Worm (Caenorhabditis elegans): ENCODE data around the gene tlk-1.
A peak's percentile ranks its signal among the peaks of the same experiment; 100 is the strongest.
"Not testable (repeated sequence)": the region's sequence is repeated elsewhere in the genome, so short reads cannot be mapped to it uniquely, and the experiment has no call there.

tlk-1 gene

DNA sequence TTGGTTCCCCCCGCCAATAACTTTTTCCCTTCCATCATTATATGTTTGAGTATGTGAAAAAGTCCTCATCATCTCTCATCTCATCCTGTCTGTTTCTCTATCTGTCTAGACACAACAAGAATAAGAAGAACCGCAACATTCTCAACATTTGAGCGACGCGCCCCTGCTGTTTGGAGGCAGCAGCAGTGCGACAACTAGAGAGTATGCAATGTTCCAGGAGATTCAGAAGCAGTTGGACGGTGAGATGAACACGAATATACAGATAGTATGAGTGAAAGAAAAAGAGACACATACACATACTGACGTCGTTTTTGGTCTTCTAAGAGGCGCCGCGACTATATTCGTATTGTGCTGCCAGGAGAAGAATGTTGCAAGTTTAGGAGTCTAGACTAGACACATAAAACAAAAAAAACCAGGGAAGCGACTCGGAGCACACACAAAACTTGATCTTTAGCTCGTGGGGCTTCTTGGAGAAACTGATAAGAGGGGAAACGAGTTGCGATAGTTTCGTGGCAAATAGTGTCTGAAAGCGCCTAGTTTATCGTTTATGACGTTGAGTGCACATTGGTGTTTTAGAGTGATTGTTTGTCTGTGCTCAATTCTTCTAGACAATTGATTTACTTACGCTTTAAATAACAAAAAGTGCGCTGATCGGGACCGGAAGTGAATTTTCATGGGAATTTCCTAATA lies 34.0 kb upstream of the tlk-1 start:
- TF ChIP-seq ztf-29 (GFP tag; IDR thresholded peaks at IDR 0.05), result no peak
- TF ChIP-seq flt-1 (GFP tag; IDR thresholded peaks at IDR 0.05), result no peak
- no peak for TF ChIP-seq tab-1 (GFP tag; IDR thresholded peaks at IDR 0.05)
- no peak for TF ChIP-seq ztf-23 (GFP tag; IDR thresholded peaks at IDR 0.05)
- TF ChIP-seq klf-2 (GFP tag; conservative IDR thresholded peaks at IDR 0.05), result no peak
- no peak for TF ChIP-seq med-1 (GFP tag; optimal IDR thresholded peaks at IDR 0.05; ENCODE audit: insufficient read depth)
- TF ChIP-seq cog-1 (tag; optimal IDR thresholded peaks at IDR 0.05), result no peak
- TF ChIP-seq T22C8.4 (GFP tag; IDR thresholded peaks at IDR 0.05), result no peak
- no peak for TF ChIP-seq ref-1 (GFP tag; conservative IDR thresholded peaks at IDR 0.05)

DNA sequence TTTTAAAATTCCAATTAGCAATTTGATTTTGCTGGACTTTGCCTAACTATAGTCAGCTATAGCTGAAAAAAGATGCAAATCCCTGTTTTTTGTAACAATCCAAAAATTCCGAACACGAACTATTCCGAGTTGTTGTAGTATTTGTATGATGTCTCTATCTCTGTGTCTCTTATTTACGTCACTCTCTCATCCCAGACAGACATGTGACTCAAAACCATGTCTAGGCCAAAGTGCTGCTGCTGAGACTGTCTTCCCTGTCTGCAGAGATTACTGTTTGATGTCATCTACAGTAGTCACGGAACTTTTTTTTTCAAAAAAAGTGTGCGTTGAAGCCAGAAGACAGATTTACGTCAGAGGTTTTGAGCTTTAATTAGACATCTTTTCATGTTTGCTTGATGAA lies 33.4 kb upstream of the tlk-1 start:
- TF ChIP-seq cog-1 (tag; optimal IDR thresholded peaks at IDR 0.05) (no peak), ztf-23 (GFP tag; IDR thresholded peaks at IDR 0.05) (no peak), flt-1 (GFP tag; IDR thresholded peaks at IDR 0.05) (no peak), med-1 (GFP tag; optimal IDR thresholded peaks at IDR 0.05; ENCODE audit: insufficient read depth) (no peak), ref-1 (GFP tag; conservative IDR thresholded peaks at IDR 0.05) (no peak), T22C8.4 (GFP tag; IDR thresholded peaks at IDR 0.05) (no peak), klf-2 (GFP tag; conservative IDR thresholded peaks at IDR 0.05) (no peak), ztf-29 (GFP tag; IDR thresholded peaks at IDR 0.05) (no peak), tab-1 (GFP tag; IDR thresholded peaks at IDR 0.05) (no peak)

DNA sequence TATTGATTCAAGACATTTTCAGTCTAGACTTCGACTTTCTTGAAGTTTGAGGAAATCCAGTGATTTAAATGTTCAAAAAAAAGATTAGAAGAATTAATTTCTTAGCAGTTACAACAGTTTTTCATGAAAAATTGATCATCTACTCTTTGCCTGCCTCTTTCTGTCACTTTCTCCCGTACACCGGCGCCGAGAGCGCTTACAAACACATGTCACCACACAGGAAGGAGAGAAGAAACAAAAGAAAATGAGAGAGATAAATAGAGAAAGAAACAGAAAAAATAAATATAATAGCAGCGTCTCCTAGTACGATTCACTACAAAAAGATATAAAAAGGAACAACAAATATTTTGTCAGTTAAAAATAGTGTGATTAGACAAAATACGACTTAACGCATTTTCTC lies 33.0 kb upstream of the tlk-1 start:
- TF ChIP-seq flt-1 (GFP tag; IDR thresholded peaks at IDR 0.05) (no peak), cog-1 (tag; optimal IDR thresholded peaks at IDR 0.05) (no peak), med-1 (GFP tag; optimal IDR thresholded peaks at IDR 0.05; ENCODE audit: insufficient read depth) (no peak)

DNA sequence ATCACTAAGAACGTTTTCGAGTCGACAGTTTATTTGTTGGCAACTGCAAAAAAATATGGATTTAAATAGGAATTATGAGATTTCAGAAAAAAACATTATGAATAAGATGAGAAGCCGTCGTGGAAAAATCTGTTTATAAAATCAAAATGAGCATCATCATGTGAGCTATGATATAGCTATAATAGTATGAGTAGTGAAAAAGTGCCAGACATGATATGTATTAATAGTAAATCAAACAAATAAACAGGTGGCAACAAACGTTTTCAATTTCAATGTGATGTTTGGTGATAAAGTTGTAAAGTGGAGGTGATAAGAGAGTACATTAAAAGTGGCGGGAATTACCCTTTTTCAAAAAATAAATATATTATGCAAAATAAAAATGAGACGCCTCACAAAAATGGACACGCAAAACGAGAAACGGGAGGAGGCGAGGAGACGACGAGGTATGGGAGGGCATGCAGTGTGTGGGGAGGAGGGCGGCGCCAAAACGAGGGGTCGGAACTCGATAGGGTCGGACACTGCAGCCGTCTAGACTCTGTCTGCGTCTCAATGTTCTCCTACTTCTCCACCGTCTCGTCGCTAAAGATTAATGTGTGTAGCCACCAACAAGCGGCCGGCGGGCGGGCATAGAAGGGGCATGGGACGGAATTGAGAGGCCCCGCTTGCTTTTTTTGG lies 31.9 kb upstream of the tlk-1 start, which contains the start of gene C07A9.9:
C07A9.9 (minus strand) TSS at position 51 of the 675 bp plus-strand sequence.
- peak; percentile 76; the same call in 1 of the 2 replicates for TF ChIP-seq tab-1 (GFP tag; IDR thresholded peaks at IDR 0.05)
- TF ChIP-seq T22C8.4 (GFP tag; IDR thresholded peaks at IDR 0.05), result no peak
- no peak for TF ChIP-seq klf-2 (GFP tag; conservative IDR thresholded peaks at IDR 0.05)
- 0 out of 2 replicates have a peak, but pooled peaks have one; percentile 25 for TF ChIP-seq ztf-29 (GFP tag; IDR thresholded peaks at IDR 0.05)

DNA sequence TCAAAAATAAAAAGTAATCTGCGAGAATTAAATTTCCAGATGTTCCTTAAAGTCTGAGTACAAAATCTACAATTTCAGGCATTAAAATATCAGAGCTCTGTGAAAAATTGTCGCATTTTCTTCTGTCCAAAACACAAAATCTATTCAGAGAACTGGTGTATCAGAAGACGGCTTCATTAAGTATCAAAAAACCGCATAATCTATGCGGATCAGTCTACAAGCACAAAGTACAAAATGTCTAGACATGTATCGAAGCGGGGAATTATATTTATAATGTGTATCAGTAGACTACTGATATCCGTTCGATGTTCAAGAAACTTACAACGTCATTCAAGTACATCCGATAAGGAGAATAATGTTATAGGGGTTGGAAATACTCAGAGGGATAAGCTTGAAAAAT lies 30.1 kb upstream of the tlk-1 start:
- TF ChIP-seq T22C8.4 (GFP tag; IDR thresholded peaks at IDR 0.05) (no peak), med-1 (GFP tag; optimal IDR thresholded peaks at IDR 0.05; ENCODE audit: insufficient read depth) (no peak), ztf-23 (GFP tag; IDR thresholded peaks at IDR 0.05) (no peak), tab-1 (GFP tag; IDR thresholded peaks at IDR 0.05) (no peak), cog-1 (tag; optimal IDR thresholded peaks at IDR 0.05) (no peak), flt-1 (GFP tag; IDR thresholded peaks at IDR 0.05) (no peak), ref-1 (GFP tag; conservative IDR thresholded peaks at IDR 0.05) (no peak), ztf-29 (GFP tag; IDR thresholded peaks at IDR 0.05) (no peak), klf-2 (GFP tag; conservative IDR thresholded peaks at IDR 0.05) (no peak)

DNA sequence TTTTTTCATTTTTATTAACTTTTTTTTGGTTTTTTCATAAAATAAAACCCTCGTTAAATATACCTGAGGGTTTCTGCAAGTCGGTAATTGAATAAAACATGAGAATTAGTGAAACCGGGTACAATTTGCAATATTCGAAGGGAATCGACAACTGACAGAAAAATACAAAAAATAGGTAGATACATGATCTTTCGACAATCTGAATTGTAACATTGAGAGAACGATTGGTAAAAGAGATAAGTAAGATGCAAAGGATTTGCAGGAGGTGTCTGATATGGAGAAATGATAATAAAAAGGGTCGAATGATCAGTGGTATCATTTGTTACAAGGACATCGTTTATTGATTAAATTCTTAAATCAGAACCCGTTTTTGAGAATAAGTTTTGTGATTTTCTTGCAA lies 20.9 kb upstream of the tlk-1 start, which contains the start of gene ugt-60:
ugt-60 (minus strand) TSS at position 233 of the 400 bp plus-strand sequence.
- no peak for TF ChIP-seq tab-1 (GFP tag; IDR thresholded peaks at IDR 0.05)
- no peak for TF ChIP-seq ztf-29 (GFP tag; IDR thresholded peaks at IDR 0.05)

DNA sequence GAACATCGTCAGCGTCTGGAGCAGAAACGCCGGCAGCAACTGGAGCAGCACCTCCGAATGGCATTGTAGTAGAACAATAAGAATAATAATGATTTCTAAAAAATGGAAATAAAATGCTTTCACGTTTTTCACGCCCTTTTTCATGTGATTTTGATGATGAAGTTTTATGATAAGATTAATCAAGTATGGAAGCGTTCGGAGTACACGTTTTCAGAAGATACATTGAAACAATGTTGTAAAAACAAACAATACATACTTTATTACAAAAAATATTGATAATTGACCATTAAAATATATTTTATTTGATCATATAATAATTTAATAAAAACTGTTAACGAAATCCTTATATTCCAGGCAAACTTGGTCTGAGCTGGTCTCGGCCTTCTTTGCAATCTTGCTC lies 18.5 kb upstream of the tlk-1 start, which contains the start of gene C07A9.13:
C07A9.13 (minus strand) TSS at position 101 of the 400 bp plus-strand sequence.
- not testable (repeated sequence) for TF ChIP-seq flt-1 (GFP tag; IDR thresholded peaks at IDR 0.05); med-1 (GFP tag; optimal IDR thresholded peaks at IDR 0.05; ENCODE audit: insufficient read depth); ref-1 (GFP tag; conservative IDR thresholded peaks at IDR 0.05)

DNA sequence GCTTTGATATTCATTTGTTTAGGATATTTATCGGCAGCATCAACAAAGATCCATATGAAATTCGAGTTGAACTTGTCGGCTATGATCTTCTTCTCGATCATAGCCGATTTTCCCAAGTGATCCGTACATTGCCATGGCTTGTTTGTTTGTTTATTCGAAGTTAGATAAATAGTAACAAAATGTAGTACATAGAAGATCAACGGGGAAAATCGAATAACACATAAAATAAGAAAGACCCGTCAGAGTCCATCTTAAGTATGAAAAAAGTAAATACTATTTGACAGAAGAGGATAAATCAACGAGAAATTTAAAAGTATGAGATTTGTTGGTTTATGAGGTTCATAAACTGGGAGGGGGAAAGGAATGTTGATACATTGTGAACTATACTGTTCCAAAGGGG lies 16.9 kb upstream of the tlk-1 start, which contains the start of gene C07A9.5:
C07A9.5 (minus strand) TSS at position 101 of the 400 bp plus-strand sequence.
- TF ChIP-seq klf-2 (GFP tag; conservative IDR thresholded peaks at IDR 0.05); cog-1 (tag; optimal IDR thresholded peaks at IDR 0.05); flt-1 (GFP tag; IDR thresholded peaks at IDR 0.05): not testable (repeated sequence)

DNA sequence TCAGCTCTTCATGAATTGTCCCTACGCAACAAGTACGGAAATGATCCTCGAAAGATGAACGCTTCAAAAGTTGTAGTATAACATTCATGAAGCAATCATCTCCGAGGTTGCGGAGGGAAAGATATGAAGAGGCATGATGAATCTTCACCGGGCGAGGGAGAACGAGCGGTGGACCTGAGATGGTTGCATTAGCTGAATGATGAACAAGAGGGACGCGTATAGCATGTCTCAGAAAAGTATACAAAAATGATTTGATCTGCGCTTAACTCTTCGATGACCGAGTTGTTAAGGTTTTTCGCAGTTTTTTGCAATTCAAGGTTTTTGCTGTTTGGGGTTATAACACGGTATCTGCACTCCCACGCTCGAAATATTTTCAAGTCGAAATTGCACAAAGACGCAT lies 13.7 kb upstream of the tlk-1 start, which contains the start of gene C07A9.10:
C07A9.10 (minus strand) TSS at position 101 of the 400 bp plus-strand sequence.
- TF ChIP-seq med-1 (GFP tag; optimal IDR thresholded peaks at IDR 0.05; ENCODE audit: insufficient read depth), result no peak
- TF ChIP-seq cog-1 (tag; optimal IDR thresholded peaks at IDR 0.05), result no peak
- no peak for TF ChIP-seq T22C8.4 (GFP tag; IDR thresholded peaks at IDR 0.05)
- no peak for TF ChIP-seq ztf-29 (GFP tag; IDR thresholded peaks at IDR 0.05)
- TF ChIP-seq flt-1 (GFP tag; IDR thresholded peaks at IDR 0.05), result no peak

DNA sequence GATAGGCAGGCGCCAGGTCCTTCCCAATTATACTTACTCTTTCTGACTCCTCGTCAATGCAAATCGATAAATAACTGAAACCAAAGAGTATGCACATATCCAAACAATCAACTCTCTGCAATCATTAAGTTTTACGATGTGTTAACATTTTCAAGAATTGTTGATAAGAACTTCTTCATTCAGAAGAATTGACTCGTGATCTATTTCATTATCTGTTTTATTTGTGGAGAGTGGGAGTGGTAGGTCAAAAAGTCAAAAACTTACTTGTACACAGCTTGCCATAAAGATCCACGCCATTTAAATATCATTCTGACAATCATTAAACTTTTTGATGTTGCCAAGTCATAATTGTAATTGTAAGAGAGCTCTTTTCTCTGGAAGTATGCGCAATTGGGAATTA lies 10.3 kb upstream of the tlk-1 start:
- TF ChIP-seq cog-1 (tag; optimal IDR thresholded peaks at IDR 0.05) (no peak), flt-1 (GFP tag; IDR thresholded peaks at IDR 0.05) (no peak), tab-1 (GFP tag; IDR thresholded peaks at IDR 0.05) (no peak), ztf-23 (GFP tag; IDR thresholded peaks at IDR 0.05) (no peak), med-1 (GFP tag; optimal IDR thresholded peaks at IDR 0.05; ENCODE audit: insufficient read depth) (no peak), ref-1 (GFP tag; conservative IDR thresholded peaks at IDR 0.05) (no peak), klf-2 (GFP tag; conservative IDR thresholded peaks at IDR 0.05) (no peak), ztf-29 (GFP tag; IDR thresholded peaks at IDR 0.05) (no peak), T22C8.4 (GFP tag; IDR thresholded peaks at IDR 0.05) (no peak)

Measured in whole organism, midembryonic.